Worm (Caenorhabditis elegans): ENCODE results near the gene mec-12.

mec-12 gene

ce11 chrIII:3174985-3175384 is 36.0 kb upstream of the mec-12 start, which contains the start of gene R148.3 (continued):
- TF ChIP-seq Y53F4B.3 (GFP tag; IDR thresholded peaks at IDR 0.05) (no peak), ceh-40 (GFP tag; IDR thresholded peaks at IDR 0.05) (no peak), K11D2.4 (GFP tag; IDR thresholded peaks at IDR 0.05) (0 out of 2 replicates have a peak, but pooled peaks have one; percentile 16), atf-7 (tag; optimal IDR thresholded peaks at IDR 0.05) (no peak), C17E4.6 (GFP tag; IDR thresholded peaks at IDR 0.05) (no peak), F57A8.1 (GFP tag; optimal IDR thresholded peaks at IDR 0.05) (no peak), dpff-1 (tag; optimal IDR thresholded peaks at IDR 0.05) (no peak), ztf-22 (GFP tag; optimal IDR thresholded peaks at IDR 0.05) (no peak), lin-26 (GFP tag; IDR thresholded peaks at IDR 0.05) (no peak), F23B12.7 (tag; optimal IDR thresholded peaks at IDR 0.05; ENCODE audit: insufficient read depth) (no peak), egl-44 (GFP tag; IDR thresholded peaks at IDR 0.05) (no peak), bed-1 (GFP tag; IDR thresholded peaks at IDR 0.05) (no peak), ceh-79 (tag; optimal IDR thresholded peaks at IDR 0.05) (no peak), B0035.1 (tag; optimal IDR thresholded peaks at IDR 0.05) (no peak), ccch-3 (GFP tag; optimal IDR thresholded peaks at IDR 0.05) (no peak), hmg-20 (GFP tag; IDR thresholded peaks at IDR 0.05) (no peak), hsf-1 (GFP tag; IDR thresholded peaks at IDR 0.05) (no peak), D2030.7 (GFP tag; IDR thresholded peaks at IDR 0.05) (no peak), fkh-3 (tag; optimal IDR thresholded peaks at IDR 0.05) (no peak), B0019.2 (GFP tag; conservative IDR thresholded peaks at IDR 0.05) (0 out of 2 replicates have a peak, but pooled peaks have one; percentile 30), ceh-27 (GFP tag; optimal IDR thresholded peaks at IDR 0.05) (no peak), lsy-27 (tag; optimal IDR thresholded peaks at IDR 0.05; ENCODE audit: borderline replicate concordance, insufficient read depth) (no peak), efl-1 (GFP tag; optimal IDR thresholded peaks at IDR 0.05) (no peak), egrh-3 (GFP tag; IDR thresholded peaks at IDR 0.05) (no peak), unc-130 (GFP tag; optimal IDR thresholded peaks at IDR 0.05) (peak; percentile 7), F10E7.11 (tag; optimal IDR thresholded peaks at IDR 0.05) (no peak), F39B2.1 (GFP tag; IDR thresholded peaks at IDR 0.05) (no peak), zim-3 (tag; optimal IDR thresholded peaks at IDR 0.05) (no peak), snpc-3.4 (tag; optimal IDR thresholded peaks at IDR 0.05) (peak; percentile 48), nhr-120 (GFP tag; IDR thresholded peaks at IDR 0.05) (no peak), nfyb-1 (GFP tag; IDR thresholded peaks at IDR 0.05) (0 out of 2 replicates have a peak, but pooled peaks have one; percentile 30), ceh-58 (GFP tag; IDR thresholded peaks at IDR 0.05) (no peak), nfya-2 (GFP tag; IDR thresholded peaks at IDR 0.05) (no peak), F52B5.7 (tag; optimal IDR thresholded peaks at IDR 0.05) (no peak), madf-8 (GFP tag; conservative IDR thresholded peaks at IDR 0.05) (no peak), attf-6 (GFP tag; IDR thresholded peaks at IDR 0.05) (no peak), rpc-1 (optimal IDR thresholded peaks at IDR 0.05) (peak; percentile 27), rpc-1 (tag; optimal IDR thresholded peaks at IDR 0.05) (no peak), mxl-1 (tag; optimal IDR thresholded peaks at IDR 0.05) (no peak), ztf-3 (GFP tag; optimal IDR thresholded peaks at IDR 0.05) (no peak), unc-62 (GFP tag; optimal IDR thresholded peaks at IDR 0.05) (no peak), Y95B8A.8 (GFP tag; IDR thresholded peaks at IDR 0.05) (no peak), ceh-100 (GFP tag; IDR thresholded peaks at IDR 0.05) (no peak), F55B11.4 (tag; optimal IDR thresholded peaks at IDR 0.05; ENCODE audit: borderline replicate concordance, insufficient read depth) (no peak), athp-1 (tag; optimal IDR thresholded peaks at IDR 0.05) (no peak), die-1 (tag; optimal IDR thresholded peaks at IDR 0.05) (no peak), rcor-1 (GFP tag; IDR thresholded peaks at IDR 0.05) (0 out of 2 replicates have a peak, but pooled peaks have one; percentile 15), snpc-1.3 (tag; optimal IDR thresholded peaks at IDR 0.05; ENCODE audit: insufficient read depth) (peak; percentile 81), ztf-6 (GFP tag; IDR thresholded peaks at IDR 0.05) (no peak), madf-6 (GFP tag; IDR thresholded peaks at IDR 0.05) (peak; percentile 65)

Measured in whole organism, young adult.